Worm (Caenorhabditis elegans) whole organism, late embryonic: ENCODE measurements around the gene sqv-2.

Experiments used
- C08G9.2 ChIP-seq: sonication (generic microtip); optimal IDR thresholded peaks from 2 replicates; lab custom pipeline; 2016; ENCODE audit warnings: mild to moderate bottlenecking, missing genetic modification characterization, moderate library complexity, missing compliant biosample characterization
- C38D4.7 ChIP-seq: fragments of 200-800 bp; sonication (Bioruptor generic); optimal IDR thresholded peaks from 2 replicates; lab custom pipeline; 2018; ENCODE audit warnings: mild to moderate bottlenecking, missing genetic modification characterization, moderate library complexity, missing compliant biosample characterization
- K09A11.1 ChIP-seq: sonication (generic microtip); optimal IDR thresholded peaks from 2 replicates; lab custom pipeline; 2017; ENCODE audit warnings: antibody characterized with exemption, mild to moderate bottlenecking, missing genetic modification characterization, missing compliant biosample characterization; ENCODE audit not compliant: insufficient read depth
- T23F11.4 ChIP-seq: fragments of 200-800 bp; sonication (Bioruptor generic); optimal IDR thresholded peaks from 2 replicates; lab custom pipeline; 2018; ENCODE audit warnings: mild to moderate bottlenecking, missing genetic modification characterization, missing compliant biosample characterization
- ceh-18 ChIP-seq: sonication (generic microtip); optimal IDR thresholded peaks from 2 replicates; lab custom pipeline; 2016; ENCODE audit warnings: missing genetic modification characterization, missing compliant biosample characterization
- ceh-19 ChIP-seq: fragments of 200-800 bp; sonication (Bioruptor generic); optimal IDR thresholded peaks from 2 replicates; lab custom pipeline; 2018; ENCODE audit warnings: mild to moderate bottlenecking, missing genetic modification characterization, missing compliant biosample characterization
- ceh-24 ChIP-seq: sonication (generic microtip); optimal IDR thresholded peaks from 2 replicates; lab custom pipeline; 2016; ENCODE audit warnings: mild to moderate bottlenecking, missing genetic modification characterization, missing compliant biosample characterization
- ceh-30 ChIP-seq: fragments of 150-350 bp; optimal IDR thresholded peaks from 2 replicates; lab custom pipeline; 2014; ENCODE audit warnings: missing biosample characterization, missing genetic modification characterization
- ceh-31 ChIP-seq: sonication (generic microtip); optimal IDR thresholded peaks from 2 replicates; lab custom pipeline; 2016; ENCODE audit warnings: missing genetic modification characterization, missing compliant biosample characterization
- ceh-45 ChIP-seq: fragments of 200-800 bp; sonication (Bioruptor generic); IDR thresholded peaks from 2 replicates; pipeline ENCODE4 v1.3.6; 2022; ENCODE audit warnings: missing genetic modification reagents, missing genetic modification characterization, missing compliant biosample characterization
- che-1 ChIP-seq: sonication (generic microtip); optimal IDR thresholded peaks from 2 replicates; lab custom pipeline; 2016; ENCODE audit warnings: mild to moderate bottlenecking, missing genetic modification characterization, missing compliant biosample characterization
- dve-1 ChIP-seq: sonication (generic microtip); optimal IDR thresholded peaks from 2 replicates; lab custom pipeline; 2017; ENCODE audit warnings: antibody characterized with exemption, mild to moderate bottlenecking, missing genetic modification characterization, missing compliant biosample characterization
- elt-2 ChIP-seq: sonication (generic microtip); optimal IDR thresholded peaks from 2 replicates; lab custom pipeline; 2016; ENCODE audit warnings: missing genetic modification reagents, missing genetic modification characterization, missing compliant biosample characterization
- elt-4 ChIP-seq: sonication (generic microtip); optimal IDR thresholded peaks from 2 replicates; lab custom pipeline; 2016; ENCODE audit warnings: missing genetic modification characterization, missing compliant biosample characterization
- ets-4 ChIP-seq: sonication (generic microtip); optimal IDR thresholded peaks from 2 replicates; lab custom pipeline; 2016; ENCODE audit warnings: missing genetic modification characterization, missing compliant biosample characterization
- fkh-10 ChIP-seq: fragments of 150-350 bp; optimal IDR thresholded peaks from 2 replicates; lab custom pipeline; 2014; ENCODE audit warnings: missing biosample characterization, missing genetic modification reagents, missing genetic modification characterization
- hlh-13 ChIP-seq: fragments of 200-800 bp; sonication (Bioruptor generic); optimal IDR thresholded peaks from 2 replicates; lab custom pipeline; 2018; ENCODE audit warnings: mild to moderate bottlenecking, missing genetic modification characterization, missing compliant biosample characterization
- hlh-15 ChIP-seq: sonication (generic microtip); optimal IDR thresholded peaks from 2 replicates; lab custom pipeline; 2016; ENCODE audit warnings: missing genetic modification characterization, missing compliant biosample characterization
- hlh-30 ChIP-seq: sonication (generic microtip); optimal IDR thresholded peaks from 2 replicates; lab custom pipeline; 2017; ENCODE audit warnings: antibody characterized with exemption, missing genetic modification characterization, missing compliant biosample characterization; ENCODE audit not compliant: insufficient read depth
- hlh-6 ChIP-seq: sonication (generic microtip); optimal IDR thresholded peaks from 2 replicates; lab custom pipeline; 2016; ENCODE audit warnings: missing genotype, missing genetic modification characterization, missing compliant biosample characterization
- hlh-8 ChIP-seq: sonication (generic microtip); optimal IDR thresholded peaks from 2 replicates; lab custom pipeline; 2016; ENCODE audit warnings: missing genotype, missing genetic modification characterization, missing compliant biosample characterization
- lim-6 ChIP-seq: sonication (generic microtip); optimal IDR thresholded peaks from 2 replicates; lab custom pipeline; 2016; ENCODE audit warnings: missing genetic modification characterization, missing compliant biosample characterization
- nfya-1 ChIP-seq: sonication (generic microtip); optimal IDR thresholded peaks from 2 replicates; lab custom pipeline; 2017; ENCODE audit warnings: missing genetic modification characterization, mild to moderate bottlenecking, missing compliant biosample characterization, antibody characterized with exemption, moderate library complexity
- nhr-232 ChIP-seq: sonication (generic microtip); optimal IDR thresholded peaks from 2 replicates; lab custom pipeline; 2016; ENCODE audit warnings: missing genetic modification characterization, missing compliant biosample characterization
- pha-2 ChIP-seq: sonication (generic microtip); optimal IDR thresholded peaks from 2 replicates; lab custom pipeline; 2017; ENCODE audit warnings: mild to moderate bottlenecking, missing genetic modification characterization, missing compliant biosample characterization
- pha-4 ChIP-seq: fragments of 150-350 bp; optimal IDR thresholded peaks from 2 replicates; lab custom pipeline; 2018; ENCODE audit warnings: missing biosample characterization, missing genetic modification reagents, missing genetic modification characterization
- pqm-1 ChIP-seq: sonication (generic microtip); optimal IDR thresholded peaks from 2 replicates; lab custom pipeline; 2016; ENCODE audit warnings: missing genetic modification characterization, missing compliant biosample characterization
- pros-1 ChIP-seq: fragments of 150-350 bp; optimal IDR thresholded peaks from 2 replicates; lab custom pipeline; 2014; ENCODE audit warnings: missing biosample characterization, missing genetic modification reagents, missing genetic modification characterization
- rnt-1 ChIP-seq: sonication (generic microtip); optimal IDR thresholded peaks from 2 replicates; lab custom pipeline; 2016; ENCODE audit warnings: missing genetic modification characterization, missing compliant biosample characterization
- sdc-2 ChIP-seq: sonication (generic microtip); optimal IDR thresholded peaks from 2 replicates; lab custom pipeline; 2016; ENCODE audit warnings: missing genotype, missing genetic modification characterization, missing compliant biosample characterization
- sox-4 ChIP-seq: sonication (generic microtip); optimal IDR thresholded peaks from 2 replicates; lab custom pipeline; 2017; ENCODE audit warnings: mild to moderate bottlenecking, missing genetic modification characterization, inconsistent platforms, missing compliant biosample characterization
- tbx-2 ChIP-seq: sonication (generic microtip); optimal IDR thresholded peaks from 2 replicates; lab custom pipeline; 2016; ENCODE audit warnings: missing genetic modification characterization, missing compliant biosample characterization
- ttx-3 ChIP-seq: sonication (generic microtip); optimal IDR thresholded peaks from 2 replicates; lab custom pipeline; 2016; ENCODE audit warnings: missing genetic modification reagents, missing genetic modification characterization, missing compliant biosample characterization
- unc-3 ChIP-seq, 2 experiments: fragments of 200-800 bp in 1 of 2; sonication (Bioruptor generic) in 1 of 2; sonication (generic microtip) in 1 of 2; conservative IDR thresholded peaks in 1 of 2; optimal IDR thresholded peaks in 1 of 2; 2 replicates each; pipeline versions ENCODE4 v1.3.6 to Lab custom; 2016 to 2022; ENCODE audit warnings: missing compliant biosample characterization in 2 of 2, missing genetic modification characterization in 2 of 2, missing genetic modification reagents in 1 of 2
- unc-42 ChIP-seq: sonication (generic microtip); optimal IDR thresholded peaks from 2 replicates; lab custom pipeline; 2016; ENCODE audit warnings: missing genotype, missing genetic modification characterization, missing compliant biosample characterization
- unc-55 ChIP-seq: sonication (generic microtip); optimal IDR thresholded peaks from 2 replicates; lab custom pipeline; 2017; ENCODE audit warnings: missing biosample characterization, missing genetic modification reagents, missing genetic modification characterization
- zip-5 ChIP-seq: sonication (generic microtip); optimal IDR thresholded peaks from 2 replicates; lab custom pipeline; 2016; ENCODE audit warnings: missing genetic modification characterization, missing compliant biosample characterization

Gene sqv-2

DNA sequence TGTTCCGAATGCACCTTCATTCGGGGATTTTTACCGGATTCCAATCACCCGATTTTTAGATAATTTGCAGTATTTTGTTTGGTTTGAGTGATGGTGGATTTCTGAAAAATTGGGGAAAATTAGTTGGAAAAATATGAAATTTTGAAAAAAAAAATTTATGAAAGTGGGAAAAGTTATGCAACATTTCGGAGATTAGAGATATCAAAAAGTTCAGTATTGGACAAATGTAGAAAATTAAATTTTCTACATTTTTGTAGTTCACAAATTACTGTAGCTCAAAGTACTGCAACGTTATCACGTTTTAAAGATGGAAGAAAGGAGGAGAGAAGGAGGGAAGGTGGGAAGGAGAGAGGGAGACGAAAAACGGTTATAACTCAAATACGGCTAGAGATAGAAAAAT lies 41.7 kb downstream of the sqv-2 start, which contains the start of gene ptc-3:
Gene ptc-3, minus strand, starts transcription at position 101 of the 400 bp plus-strand sequence.
- no peak for TF ChIP-seq hlh-15 (tag; lab: Kevin White, UChicago)
- TF ChIP-seq pqm-1: no peak
- no peak for TF ChIP-seq ceh-31
- no peak for TF ChIP-seq ets-4 (tag; lab: Kevin White, UChicago)
- TF ChIP-seq nfya-1: no peak
- TF ChIP-seq hlh-8 (tag; lab: Kevin White, UChicago): no peak
- no peak for TF ChIP-seq elt-2
- TF ChIP-seq dve-1 (tag; lab: Kevin White, UChicago): no peak
- no peak for TF ChIP-seq sox-4 (tag; lab: Kevin White, UChicago)
- no peak for TF ChIP-seq pha-2
- no peak for TF ChIP-seq C08G9.2 (tag; lab: Kevin White, UChicago)
- TF ChIP-seq unc-42 (tag; lab: Kevin White, UChicago): no peak
- TF ChIP-seq, all 69 proteins: peak for 0

DNA sequence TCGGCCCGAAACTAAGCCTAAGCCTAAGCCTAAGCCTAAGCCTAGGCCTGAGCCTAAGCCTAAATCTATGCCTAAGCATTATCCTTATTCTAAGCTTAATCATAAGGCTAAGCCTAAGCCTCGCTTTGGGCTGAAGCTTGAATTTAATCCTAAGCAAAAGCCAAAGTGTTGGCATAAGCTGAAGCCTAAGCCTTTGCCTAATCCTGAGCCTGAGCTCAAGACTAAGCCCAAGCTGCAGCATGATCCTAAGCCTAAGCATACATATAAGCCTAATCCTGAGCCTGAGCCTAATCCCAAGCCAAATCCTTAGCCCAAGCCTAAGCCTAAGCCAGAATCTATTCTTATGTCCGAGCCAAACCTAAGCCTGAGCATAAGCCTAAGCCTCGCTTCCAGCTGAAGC lies 47.6 kb downstream of the sqv-2 start:
- no peak for TF ChIP-seq ets-4 (tag; lab: Kevin White, UChicago)
- TF ChIP-seq tbx-2: no peak
- TF ChIP-seq pros-1 (tag; lab: Kevin White, UChicago): no peak
- peak; percentile 94 for TF ChIP-seq dve-1 (tag; lab: Kevin White, UChicago)
- no peak for TF ChIP-seq unc-3 (GFP tag; conservative IDR thresholded peaks at IDR 0.05; lab: Robert Waterston, UW)
- no peak for TF ChIP-seq unc-3 (tag; optimal IDR thresholded peaks at IDR 0.05; lab: Kevin White, UChicago)

DNA sequence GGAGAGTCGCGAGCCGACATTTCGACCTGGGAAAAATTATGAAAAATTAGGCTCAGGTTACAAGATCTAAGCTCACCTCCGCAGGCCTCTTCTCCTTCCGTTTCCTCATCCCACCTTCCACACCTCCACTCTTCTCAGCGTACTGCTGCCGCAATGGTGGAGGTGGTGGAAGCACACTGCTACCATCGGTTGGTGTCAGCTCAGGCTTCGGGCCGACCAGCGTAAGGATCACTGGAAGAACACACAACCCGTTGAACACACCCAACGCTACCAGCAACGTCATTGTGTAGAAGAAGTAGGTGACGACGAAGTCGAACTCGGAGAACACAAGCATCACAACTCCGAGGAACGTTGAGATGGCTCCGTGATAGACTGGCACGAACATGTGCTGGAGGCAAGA lies 48.5 kb downstream of the sqv-2 start:
- TF ChIP-seq unc-3 (GFP tag; conservative IDR thresholded peaks at IDR 0.05; lab: Robert Waterston, UW) (no peak), unc-3 (tag; optimal IDR thresholded peaks at IDR 0.05; lab: Kevin White, UChicago) (no peak), ceh-19 (GFP tag; lab: Kevin White, UChicago) (no peak), zip-5 (tag; lab: Kevin White, UChicago) (no peak), pha-4 (no peak), C08G9.2 (tag; lab: Kevin White, UChicago) (no peak), hlh-6 (tag; lab: Kevin White, UChicago) (no peak), hlh-8 (tag; lab: Kevin White, UChicago) (no peak), lim-6 (no peak), che-1 (tag; lab: Kevin White, UChicago) (no peak), K09A11.1 (tag; lab: Kevin White, UChicago) (no peak), ceh-45 (GFP tag; lab: Robert Waterston, UW) (no peak), sox-4 (tag; lab: Kevin White, UChicago) (no peak), hlh-13 (GFP tag; lab: Kevin White, UChicago) (no peak), ttx-3 (no peak), ceh-24 (tag; lab: Kevin White, UChicago) (no peak), T23F11.4 (no peak), rnt-1 (no peak), tbx-2 (no peak)

DNA sequence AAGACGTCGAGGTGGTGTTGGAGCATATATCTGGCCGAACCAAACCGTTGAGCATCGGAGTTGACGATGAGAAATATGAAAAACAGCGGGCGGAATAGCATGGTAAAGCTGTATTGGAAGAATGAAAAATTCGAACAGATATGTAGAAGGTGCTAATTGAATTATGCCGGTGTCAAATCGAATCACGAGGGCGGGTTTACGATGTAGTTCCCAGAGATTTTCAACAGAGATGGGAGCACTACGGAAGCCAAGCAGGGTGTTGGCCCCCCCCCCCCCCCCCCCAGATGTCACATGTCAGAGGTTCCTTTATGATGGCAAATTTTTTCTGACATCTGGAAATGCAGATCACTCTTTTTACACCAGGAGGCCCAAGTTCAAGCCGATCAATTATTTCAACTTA lies 51.1 kb downstream of the sqv-2 start, which contains the start of gene Y110A2AL.7:
Gene Y110A2AL.7, minus strand, starts transcription at position 101 of the 400 bp plus-strand sequence.
- TF ChIP-seq sdc-2 (tag; lab: Kevin White, UChicago): no peak
- TF ChIP-seq che-1 (tag; lab: Kevin White, UChicago): no peak
- TF ChIP-seq unc-55 (GFP tag; lab: Kevin White, UChicago): no peak
- TF ChIP-seq fkh-10 (GFP tag; lab: Kevin White, UChicago): no peak
- TF ChIP-seq C38D4.7 (GFP tag; lab: Kevin White, UChicago): no peak
- TF ChIP-seq nhr-232 (tag; lab: Kevin White, UChicago): no peak
- TF ChIP-seq elt-4 (tag; lab: Kevin White, UChicago): no peak
- TF ChIP-seq K09A11.1 (tag; lab: Kevin White, UChicago): no peak
- no peak for TF ChIP-seq hlh-30 (tag; lab: Kevin White, UChicago)
- TF ChIP-seq pros-1 (tag; lab: Kevin White, UChicago): no peak
- TF ChIP-seq tbx-2: no peak
- TF ChIP-seq dve-1 (tag; lab: Kevin White, UChicago): no peak
- TF ChIP-seq ceh-30 (tag; lab: Kevin White, UChicago): no peak
- TF ChIP-seq pqm-1: no peak
- TF ChIP-seq ceh-18 (tag; lab: Kevin White, UChicago): no peak
- no peak for TF ChIP-seq nfya-1
- no peak for TF ChIP-seq elt-2
